Worm (Caenorhabditis elegans): ENCODE results near the gene sprp-4.

Gene sprp-4

DNA sequence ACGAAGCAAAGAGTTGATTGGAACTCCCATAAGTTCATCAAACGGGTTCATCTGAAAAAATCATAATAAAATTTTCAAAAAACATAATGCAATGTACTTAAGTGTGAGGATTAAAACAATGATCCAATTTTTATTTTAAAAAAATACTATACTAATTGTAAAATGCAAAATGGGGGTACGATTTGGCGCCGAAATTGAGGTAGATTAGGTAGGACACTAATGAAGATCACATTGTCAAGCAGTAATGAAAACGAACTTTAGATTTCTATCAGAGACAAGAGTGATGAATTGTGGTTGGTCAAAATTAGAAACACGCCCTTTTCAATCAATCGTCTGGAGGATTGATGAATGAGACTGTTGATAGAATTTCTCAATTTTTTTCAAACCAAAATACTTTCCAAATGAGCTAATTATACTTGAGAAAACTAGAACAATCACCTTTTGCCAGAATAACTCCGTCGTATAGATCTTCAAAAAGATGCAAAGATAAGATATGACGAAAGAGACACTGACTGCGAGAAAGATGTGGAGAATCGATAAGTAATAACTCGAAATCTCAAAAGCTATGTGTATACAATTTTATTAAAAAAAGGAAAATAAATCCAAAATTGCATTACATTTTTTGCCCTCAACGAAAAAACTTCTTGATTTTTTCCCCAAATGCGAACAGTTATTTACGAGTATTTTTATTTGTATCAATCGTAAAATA, 4.6 kb upstream of the sprp-4 start, which contains the start of gene C06E2.5:
Gene C06E2.5 (minus strand): TSS at position 51 of the 709 bp plus-strand sequence.
- TF ChIP-seq unc-62 (GFP tag; optimal IDR thresholded peaks at IDR 0.05) = no peak

DNA sequence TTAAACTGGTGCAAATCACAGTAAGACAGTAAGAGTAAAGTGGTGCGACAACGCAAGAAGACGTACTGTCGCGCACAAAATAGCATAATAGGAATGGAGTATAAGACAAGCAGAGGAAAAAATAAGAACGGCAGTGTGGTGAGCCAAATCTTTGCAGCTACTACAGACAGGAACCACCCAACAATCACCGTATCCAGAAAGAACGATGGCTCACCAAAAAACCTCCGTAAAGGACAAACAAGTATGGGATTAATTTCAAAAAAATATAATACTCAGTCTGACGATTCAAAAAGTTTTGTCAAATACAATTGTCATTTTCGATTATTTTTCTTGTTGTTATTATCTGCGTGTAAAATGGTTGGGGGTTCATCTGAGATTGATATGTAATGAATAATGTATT, 985 bp upstream of the sprp-4 start:
- TF ChIP-seq unc-62 (GFP tag; optimal IDR thresholded peaks at IDR 0.05) = no peak

DNA sequence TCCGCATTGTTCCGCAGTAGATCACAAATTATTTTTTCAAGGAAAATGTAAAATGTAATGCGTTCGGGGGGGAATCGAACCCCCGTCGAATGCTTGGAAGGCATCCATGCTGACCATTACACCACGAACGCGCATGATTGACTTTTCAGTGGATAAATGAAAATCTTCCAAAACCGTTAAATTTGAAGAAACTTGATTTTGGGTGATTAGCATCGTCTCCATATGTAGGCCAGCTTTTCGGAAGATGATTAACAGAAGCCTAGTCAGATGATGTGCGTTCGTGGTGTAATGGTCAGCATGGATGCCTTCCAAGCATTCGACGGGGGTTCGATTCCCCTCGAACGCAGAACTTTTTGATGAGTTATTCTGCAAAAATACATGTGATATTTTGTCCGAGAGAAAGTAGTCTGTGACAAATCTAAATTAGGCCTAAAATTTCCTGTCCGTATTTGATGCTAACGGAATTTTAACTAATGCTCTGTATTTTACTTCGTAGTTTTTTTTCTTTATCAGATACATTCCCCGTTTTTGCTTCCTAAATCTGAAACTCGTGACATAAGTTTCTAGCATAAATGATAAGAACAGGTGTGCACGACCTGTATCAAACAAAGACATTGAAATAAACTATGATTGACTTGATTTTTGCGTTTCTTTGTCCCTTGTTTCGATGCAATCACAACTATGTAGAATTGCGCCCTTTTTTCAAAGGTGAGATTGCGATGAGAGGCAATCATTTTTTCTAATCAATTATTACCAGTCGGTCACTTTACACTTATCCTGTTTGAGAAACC, 6.8 kb downstream of the sprp-4 start, which contains the start of gene C28G1.10:
Gene C28G1.10 (plus strand): TSS at position 676 of the 791 bp plus-strand sequence.
- TF ChIP-seq unc-62 (GFP tag; optimal IDR thresholded peaks at IDR 0.05) = no peak

DNA sequence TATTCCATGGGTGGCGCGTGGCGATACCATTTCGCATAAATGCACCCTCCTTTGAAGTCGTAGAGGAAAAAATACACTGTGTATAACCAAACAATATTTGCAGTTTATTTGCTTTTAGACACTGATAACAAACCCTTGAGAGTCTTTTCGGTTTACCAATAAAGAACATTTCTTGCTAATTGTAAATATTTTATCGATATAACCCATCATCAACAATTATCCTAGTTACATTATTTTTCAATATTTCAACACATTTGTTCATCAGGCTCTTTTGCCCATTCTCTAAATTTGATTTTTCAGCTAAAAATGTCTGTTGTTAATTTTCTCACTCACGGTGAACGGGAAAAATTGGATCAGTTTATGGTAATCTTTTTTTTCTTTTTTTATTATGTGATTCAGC, 9.4 kb downstream of the sprp-4 start, which contains the start of gene ubc-23:
Gene ubc-23 (plus strand): TSS at position 301 of the 400 bp plus-strand sequence.
- no peak for TF ChIP-seq unc-62 (GFP tag; optimal IDR thresholded peaks at IDR 0.05)

DNA sequence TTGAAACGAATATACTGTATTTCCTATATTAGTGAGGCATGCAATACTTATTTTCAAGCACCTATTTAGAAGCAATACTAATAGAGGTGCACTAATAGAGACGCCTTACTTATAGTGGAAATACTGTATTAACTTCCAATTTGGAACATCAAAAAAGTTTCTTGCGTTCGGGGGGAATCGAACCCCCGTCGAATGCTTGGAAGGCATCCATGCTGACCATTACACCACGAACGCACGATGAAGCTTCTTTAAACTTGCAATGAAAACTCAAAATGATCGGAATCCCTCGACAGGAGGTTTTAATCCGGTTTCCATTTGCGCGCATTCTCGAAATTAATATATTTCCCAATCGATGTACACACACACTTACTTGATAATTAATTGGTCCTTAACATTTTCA, 15.2 kb downstream of the sprp-4 start:
- TF ChIP-seq unc-62 (GFP tag; optimal IDR thresholded peaks at IDR 0.05) = no peak

DNA sequence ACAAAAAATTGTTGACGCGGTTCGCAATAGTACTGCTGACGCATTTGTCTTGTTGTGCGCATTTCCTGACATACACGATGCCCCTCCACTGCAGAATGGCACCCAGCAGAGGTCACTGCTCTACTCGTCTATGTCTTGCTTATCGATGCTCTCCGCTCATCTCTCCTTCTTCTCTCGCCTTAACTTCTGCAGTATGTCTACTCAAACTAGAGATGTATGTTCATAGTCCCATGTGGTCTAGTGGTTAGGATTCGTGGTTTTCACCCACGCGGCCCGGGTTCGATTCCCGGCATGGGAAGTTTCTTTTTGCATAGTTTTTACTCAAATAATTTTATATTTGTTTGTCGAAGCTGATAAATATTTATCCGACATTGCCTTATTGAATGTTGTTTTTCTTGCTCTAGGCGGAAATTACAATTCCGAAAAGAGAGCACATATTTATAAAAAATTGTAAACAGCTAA, 17.5 kb downstream of the sprp-4 start, which contains the start of gene C28G1.2:
Gene C28G1.2 (plus strand): TSS at position 130 of the 462 bp plus-strand sequence.
- no peak for TF ChIP-seq unc-62 (GFP tag; optimal IDR thresholded peaks at IDR 0.05)

DNA sequence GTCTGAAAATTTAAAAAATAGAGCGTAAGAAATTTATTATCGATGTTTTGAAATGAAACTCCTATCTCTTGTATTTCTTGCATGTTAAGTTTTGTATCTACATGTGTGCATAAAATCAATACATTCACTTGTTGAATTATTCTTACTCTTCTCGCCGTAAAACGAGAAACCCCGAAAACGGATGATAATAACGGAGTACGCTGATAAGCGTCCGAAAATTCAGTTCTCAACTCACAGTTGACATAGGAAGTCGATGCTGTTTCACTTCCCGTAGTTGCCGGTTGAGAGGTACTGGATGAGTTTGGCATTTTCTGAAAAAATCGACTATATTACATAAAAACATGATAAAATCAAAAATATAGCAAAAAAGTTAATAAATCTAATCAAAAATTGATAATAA, 18.0 kb downstream of the sprp-4 start, which contains the start of gene sec-15:
Gene sec-15 (minus strand): TSS at position 311 of the 400 bp plus-strand sequence.
- TF ChIP-seq unc-62 (GFP tag; optimal IDR thresholded peaks at IDR 0.05) = no peak

DNA sequence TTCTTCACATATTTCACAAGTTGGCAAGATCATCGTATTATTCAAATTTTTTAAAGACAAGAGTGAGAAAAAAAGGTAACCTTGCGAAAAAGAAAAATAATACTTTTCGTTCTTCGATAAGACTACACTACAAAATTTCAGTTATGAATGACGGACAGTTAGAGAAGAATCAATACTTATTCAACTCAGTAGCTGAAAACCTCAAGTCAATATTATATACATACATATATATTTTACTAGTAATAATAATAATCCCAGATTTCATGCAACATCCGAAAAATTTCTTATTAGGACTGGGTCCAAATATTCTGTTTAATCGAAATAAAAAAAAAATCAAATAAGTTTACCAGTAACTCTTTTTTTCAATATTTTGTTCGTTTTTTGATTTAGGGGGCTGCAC, 22.3 kb downstream of the sprp-4 start, which contains the start of gene C28G1.6:
Gene C28G1.6 (minus strand): TSS at position 101 of the 400 bp plus-strand sequence.
- no peak for TF ChIP-seq unc-62 (GFP tag; optimal IDR thresholded peaks at IDR 0.05)

DNA sequence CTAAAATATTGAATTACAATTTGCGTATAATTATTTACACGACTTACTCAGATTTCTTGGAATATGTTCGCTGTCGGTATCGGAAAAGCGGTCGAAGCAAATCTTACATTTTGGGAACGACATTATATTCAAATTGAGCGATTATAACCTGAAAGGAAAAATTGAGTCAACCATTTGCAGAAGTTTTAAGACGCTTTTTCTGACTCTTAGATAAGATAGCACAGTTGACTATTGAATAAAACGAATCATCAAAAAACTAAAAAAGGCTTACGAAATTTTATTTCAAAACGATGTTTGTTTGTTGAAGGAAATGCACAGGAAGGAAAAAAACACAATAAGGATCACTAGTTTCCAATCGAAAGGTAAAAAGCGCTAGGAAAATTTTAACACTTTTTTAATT, 25.1 kb downstream of the sprp-4 start, which contains the start of gene rcs-1:
Gene rcs-1 (minus strand): TSS at position 176 of the 400 bp plus-strand sequence.
- TF ChIP-seq unc-62 (GFP tag; optimal IDR thresholded peaks at IDR 0.05) = no peak

DNA sequence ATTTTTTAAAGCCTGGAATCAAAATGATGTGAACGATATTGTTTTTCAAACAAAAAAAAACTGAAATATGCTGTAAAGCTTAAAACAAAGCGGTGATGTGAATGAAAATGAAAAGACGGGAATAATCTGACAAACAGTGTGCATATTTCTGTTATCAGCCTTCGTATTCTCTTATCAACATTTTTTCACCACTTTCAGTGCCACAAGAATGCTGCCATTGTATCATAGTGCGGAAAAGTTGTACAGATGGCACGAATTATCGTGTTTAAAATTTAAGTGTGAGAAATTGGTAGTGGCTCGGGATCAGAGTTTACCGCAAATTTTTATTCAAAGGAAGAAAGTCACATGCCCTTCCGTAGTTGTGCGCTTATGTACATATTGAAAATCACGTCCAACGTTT, 29.0 kb downstream of the sprp-4 start, which contains the start of gene ifd-1:
Gene ifd-1 (minus strand): TSS at position 12 of the 400 bp plus-strand sequence.
- TF ChIP-seq unc-62 (GFP tag; optimal IDR thresholded peaks at IDR 0.05) = no peak

DNA sequence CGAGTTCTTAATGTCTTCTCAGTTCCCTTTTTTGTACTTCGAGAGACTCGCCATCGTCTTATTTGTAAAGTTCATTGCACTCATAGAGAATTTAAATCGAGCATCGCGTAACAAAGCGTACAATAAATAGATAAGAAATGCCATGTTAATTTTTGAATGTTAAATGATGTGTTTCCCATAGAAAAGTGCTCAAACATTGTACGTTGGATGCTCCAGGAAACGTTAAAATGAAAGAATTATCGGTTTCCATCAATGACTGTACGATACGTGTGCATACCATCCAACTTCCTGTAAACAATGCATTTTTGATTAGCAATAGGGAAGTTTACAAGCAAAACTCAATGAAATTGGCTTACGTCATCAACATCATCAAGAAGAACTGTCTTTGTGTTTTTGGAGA, 32.8 kb downstream of the sprp-4 start:
- no peak for TF ChIP-seq unc-62 (GFP tag; optimal IDR thresholded peaks at IDR 0.05)

DNA sequence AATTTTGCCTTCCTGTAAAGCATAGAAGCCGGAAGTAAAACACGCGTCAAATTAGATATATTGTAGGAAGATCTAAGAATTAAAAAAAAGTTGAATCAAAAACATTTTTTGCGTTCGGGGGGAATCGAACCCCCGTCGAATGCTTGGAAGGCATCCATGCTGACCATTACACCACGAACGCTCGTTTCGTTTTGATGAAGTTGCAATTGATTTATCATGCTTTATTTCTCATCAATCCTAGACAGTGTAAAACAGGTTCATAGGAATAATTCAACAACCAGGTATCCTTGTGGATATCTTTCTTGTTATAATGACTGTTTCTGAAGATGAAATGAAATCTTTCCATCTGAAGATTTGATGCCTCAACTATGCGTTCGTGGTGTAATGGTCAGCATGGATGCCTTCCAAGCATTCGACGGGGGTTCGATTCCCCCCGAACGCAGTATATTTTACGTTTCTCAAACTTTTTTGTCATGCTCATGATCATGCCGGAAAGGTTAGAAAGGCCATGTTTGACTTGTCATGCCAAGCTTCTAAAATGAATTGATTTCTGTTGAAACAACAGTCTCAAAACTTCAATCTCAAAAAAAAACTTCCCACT, 33.5 kb downstream of the sprp-4 start:
- no peak for TF ChIP-seq unc-62 (GFP tag; optimal IDR thresholded peaks at IDR 0.05)

DNA sequence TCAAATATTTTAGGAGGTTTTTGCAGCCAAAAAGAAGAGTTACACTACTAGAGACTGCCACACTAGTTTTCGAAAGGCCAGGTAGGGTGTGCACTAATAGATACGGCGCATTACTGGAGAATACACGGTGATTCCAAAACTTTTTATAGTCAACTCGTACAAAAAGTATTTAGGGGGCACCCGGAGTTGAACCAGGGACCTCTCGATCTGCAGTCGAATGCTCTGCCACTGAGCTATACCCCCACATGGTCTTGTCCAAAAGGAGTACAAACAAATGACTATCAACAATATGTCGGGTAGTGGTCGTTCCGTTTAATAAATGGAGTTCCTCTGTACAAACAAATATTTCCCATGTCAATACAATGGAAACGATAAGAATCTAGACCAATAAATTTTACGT, 35.5 kb downstream of the sprp-4 start:
- TF ChIP-seq unc-62 (GFP tag; optimal IDR thresholded peaks at IDR 0.05) = no peak

DNA sequence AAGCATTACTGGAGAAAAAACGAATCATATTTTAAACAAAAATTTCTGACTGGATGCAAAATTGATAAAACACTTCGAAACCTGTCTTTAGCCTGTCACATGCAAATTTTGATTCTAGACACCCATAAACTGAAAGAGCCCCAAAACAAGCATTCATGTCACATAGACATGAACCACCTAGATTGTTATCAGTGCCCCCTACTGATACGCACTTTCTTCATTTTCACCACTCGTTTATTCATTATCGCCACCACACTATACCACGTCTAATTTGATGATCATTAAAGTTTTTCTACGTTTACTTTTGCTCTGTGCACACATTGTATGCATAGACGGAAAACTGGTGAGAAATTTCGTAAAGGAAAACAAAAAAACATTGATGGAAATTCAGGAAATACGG, 41.5 kb downstream of the sprp-4 start, which contains the start of gene cnnm-2:
Gene cnnm-2 (plus strand): TSS at position 190 of the 400 bp plus-strand sequence.
- no peak for TF ChIP-seq unc-62 (GFP tag; optimal IDR thresholded peaks at IDR 0.05)

DNA sequence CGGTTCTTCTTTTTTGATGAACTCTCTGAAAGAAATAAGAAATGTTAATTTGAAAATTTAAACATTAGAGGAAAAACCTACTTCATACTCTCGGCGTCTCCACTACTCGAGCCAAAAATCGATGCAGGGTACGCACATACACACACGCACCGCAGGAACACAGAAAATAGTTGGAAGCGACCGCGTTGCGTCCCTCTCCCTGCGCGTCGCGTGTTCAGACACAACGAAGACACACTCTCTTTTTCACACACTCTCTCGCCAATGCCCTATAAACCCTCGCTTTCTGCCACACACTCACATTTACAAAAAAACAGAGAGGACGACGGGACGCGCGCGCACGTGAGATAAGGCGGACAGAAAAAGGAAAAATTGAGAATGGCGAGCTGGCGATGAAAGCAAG, 42.5 kb downstream of the sprp-4 start, which contains the start of gene R04E5.9:
Gene R04E5.9 (minus strand): TSS at position 235 of the 400 bp plus-strand sequence.
- no peak for TF ChIP-seq unc-62 (GFP tag; optimal IDR thresholded peaks at IDR 0.05)

DNA sequence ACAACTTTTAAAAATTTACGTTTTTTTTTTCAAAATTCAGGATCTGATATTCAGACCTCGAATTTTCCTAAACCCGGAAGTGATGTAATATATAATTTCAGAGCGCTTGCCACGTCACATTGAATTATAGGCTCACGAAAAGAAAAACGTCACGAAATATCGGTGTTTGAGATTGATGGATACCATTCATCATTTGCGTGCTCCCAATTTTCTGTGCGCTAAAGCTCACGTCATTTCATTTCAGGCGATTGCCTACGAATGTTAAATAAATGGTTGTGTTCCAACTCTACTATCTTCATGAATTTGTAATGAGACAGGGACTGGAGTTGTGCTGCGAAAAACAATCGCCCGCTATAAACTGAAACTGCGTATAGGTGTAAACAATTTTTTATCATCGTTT, 44.7 kb downstream of the sprp-4 start:
- TF ChIP-seq unc-62 (GFP tag; optimal IDR thresholded peaks at IDR 0.05) = no peak
